Worm (Caenorhabditis elegans): ENCODE measurements around the gene snfc-5.

The snfc-5 gene

DNA sequence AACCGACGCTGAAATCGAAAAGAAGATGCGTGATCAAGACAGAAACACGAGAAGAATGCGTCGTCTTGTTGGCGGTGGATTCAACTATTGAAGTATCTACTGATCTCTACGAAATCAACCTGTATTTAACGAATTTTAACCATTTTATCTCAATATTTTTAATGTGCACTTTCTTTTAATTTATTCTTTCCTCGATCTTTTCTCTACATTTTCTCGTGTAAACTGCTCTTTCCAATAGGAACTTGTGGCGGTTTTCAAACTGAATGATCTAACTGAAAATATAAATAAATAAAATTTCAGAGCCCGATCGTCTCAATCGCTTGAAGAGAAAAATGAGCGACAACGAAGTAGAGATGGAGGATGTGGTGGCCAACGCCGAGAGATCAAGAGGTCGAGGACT, 1.4 kb downstream of the snfc-5 start, which contains the start of gene rnp-4:
Gene rnp-4 (plus strand): TSS at position 301 of the 400 bp plus-strand sequence.
- TF ChIP-seq mls-2 (tag; optimal IDR thresholded peaks at IDR 0.05) (no peak), lsy-2 (tag; optimal IDR thresholded peaks at IDR 0.05) (no peak), nhr-12 (tag; optimal IDR thresholded peaks at IDR 0.05) (no peak), nhr-237 (tag; optimal IDR thresholded peaks at IDR 0.05) (no peak), mab-5 (tag; optimal IDR thresholded peaks at IDR 0.05) (no peak), sem-2 (GFP tag; optimal IDR thresholded peaks at IDR 0.05) (no peak)

DNA sequence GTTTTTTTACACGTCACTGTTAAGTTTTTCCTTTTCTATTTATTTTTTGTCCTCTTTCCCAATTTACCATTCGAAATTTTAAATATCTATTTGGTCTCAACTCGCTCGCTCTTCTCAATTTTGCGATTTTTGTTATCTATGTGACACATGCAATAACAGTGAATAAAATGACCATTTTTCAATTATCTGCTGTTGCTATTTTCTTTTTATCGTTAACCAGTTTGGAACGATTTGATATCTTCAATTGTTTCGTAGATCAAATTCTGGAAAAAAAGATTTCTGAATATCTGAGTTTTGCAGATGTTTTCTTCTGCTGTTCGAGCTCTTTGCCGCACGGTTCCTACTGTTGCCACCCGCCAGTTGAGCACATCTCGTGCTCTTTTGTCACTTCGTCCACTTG, 2.6 kb downstream of the snfc-5 start, which contains the start of gene prdx-3:
Gene prdx-3 (plus strand): TSS at position 301 of the 400 bp plus-strand sequence.
- TF ChIP-seq nhr-2 (tag; optimal IDR thresholded peaks at IDR 0.05) = no peak
- TF ChIP-seq elt-1 (tag; optimal IDR thresholded peaks at IDR 0.05; ENCODE audit: borderline replicate concordance, insufficient read depth) = no peak
- no peak for TF ChIP-seq drap-1 (GFP tag; optimal IDR thresholded peaks at IDR 0.05)
- no peak for TF ChIP-seq mep-1 (tag; optimal IDR thresholded peaks at IDR 0.05)
- TF ChIP-seq nhr-237 (tag; optimal IDR thresholded peaks at IDR 0.05) = no peak
- TF ChIP-seq mab-5 (tag; optimal IDR thresholded peaks at IDR 0.05) = no peak
- no peak for TF ChIP-seq ces-1 (GFP tag; optimal IDR thresholded peaks at IDR 0.05)
- no peak for TF ChIP-seq unc-39 (tag; optimal IDR thresholded peaks at IDR 0.05)
- TF ChIP-seq pha-4 (tag; optimal IDR thresholded peaks at IDR 0.05) = no peak

DNA sequence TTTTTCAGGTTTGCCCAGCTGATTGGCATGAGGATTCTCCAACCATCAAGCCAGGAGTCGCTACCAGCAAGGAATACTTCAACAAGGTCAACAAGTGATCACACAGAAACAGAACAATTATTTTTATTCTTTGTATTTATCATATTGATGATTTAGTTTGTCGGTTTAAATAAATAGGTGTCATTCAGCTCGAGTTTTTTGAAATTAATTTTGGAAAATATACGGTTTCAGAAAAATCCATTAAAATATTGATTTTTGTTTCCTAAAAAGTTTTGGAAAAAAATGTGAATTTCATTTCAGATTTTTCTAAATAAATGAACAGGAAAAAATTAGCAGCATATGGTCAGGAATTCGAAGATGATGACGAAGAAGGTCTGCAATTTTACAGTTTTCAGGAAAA, 3.7 kb downstream of the snfc-5 start, which contains the start of gene gpch-1:
Gene gpch-1 (plus strand): TSS at position 301 of the 400 bp plus-strand sequence.
- TF ChIP-seq unc-120 (tag; optimal IDR thresholded peaks at IDR 0.05; ENCODE audit: poor library complexity, severe bottlenecking) (no peak), nhr-76 (tag; optimal IDR thresholded peaks at IDR 0.05) (no peak), nhr-2 (tag; optimal IDR thresholded peaks at IDR 0.05) (no peak), blmp-1 (tag; optimal IDR thresholded peaks at IDR 0.05) (no peak), mep-1 (tag; optimal IDR thresholded peaks at IDR 0.05) (no peak), snpc-4 (tag; optimal IDR thresholded peaks at IDR 0.05) (no peak), cnd-1 (tag; optimal IDR thresholded peaks at IDR 0.05) (no peak)

DNA sequence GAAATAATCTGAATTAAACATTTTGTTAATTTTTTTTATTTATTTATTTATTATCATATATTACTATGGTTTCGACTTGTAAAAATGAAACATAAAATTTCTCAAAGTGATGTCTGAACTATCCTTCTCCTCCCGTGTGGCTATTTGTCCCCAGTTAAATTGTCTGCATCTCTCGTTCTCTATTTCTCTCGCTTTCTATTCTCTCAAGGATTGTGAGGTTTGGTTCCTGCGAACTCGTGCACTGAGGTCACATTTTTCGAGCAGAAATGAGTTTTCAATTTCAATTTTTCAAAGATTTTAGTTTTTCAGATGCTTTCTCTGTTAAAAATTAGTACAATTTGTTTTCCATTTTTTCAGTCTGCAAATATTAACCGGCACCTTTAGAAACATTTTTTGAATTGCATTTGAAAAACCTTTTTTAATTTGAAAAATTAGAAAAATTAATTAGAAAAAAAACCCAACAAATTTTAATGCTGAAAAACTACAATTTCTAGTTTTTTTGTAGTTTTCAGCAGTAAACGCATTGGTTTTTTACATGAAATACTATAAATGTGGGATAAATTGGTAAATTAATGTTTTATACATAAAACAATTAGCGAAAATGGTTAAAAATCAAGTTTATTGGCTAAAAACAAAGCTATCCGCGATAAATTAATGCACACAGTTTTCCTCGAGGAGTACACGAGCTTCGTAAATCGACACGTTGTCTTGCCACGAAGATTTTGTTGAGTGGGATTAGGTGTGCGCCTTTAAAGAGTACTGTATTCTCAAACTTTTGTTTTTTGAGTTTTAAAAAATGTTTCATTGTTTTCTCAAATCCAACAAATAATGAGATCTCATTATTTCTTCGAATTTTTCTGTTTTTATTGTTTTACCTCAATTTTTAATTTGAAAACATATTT, 7.8 kb downstream of the snfc-5 start:
- peak; percentile 8 for TF ChIP-seq ces-1 (GFP tag; optimal IDR thresholded peaks at IDR 0.05)
- no peak for TF ChIP-seq nhr-76 (tag; optimal IDR thresholded peaks at IDR 0.05)

DNA sequence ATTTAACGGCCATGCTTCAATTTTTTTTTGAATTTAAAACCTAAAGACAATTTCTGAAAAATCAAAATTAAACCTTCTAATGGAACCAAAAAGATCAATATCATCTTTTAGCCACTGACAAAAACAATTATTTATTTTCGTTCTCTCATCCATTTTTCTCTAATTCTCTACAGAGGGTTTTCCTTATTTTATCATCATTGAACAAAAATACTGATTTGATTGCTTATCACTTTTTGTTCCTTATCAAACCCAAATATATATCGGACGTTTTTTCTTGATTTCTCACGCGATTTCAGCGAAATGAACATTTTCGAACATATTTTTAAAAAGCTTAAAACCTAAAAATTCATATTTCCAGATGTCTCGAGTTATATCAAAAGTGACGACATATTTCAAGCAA, 8.5 kb downstream of the snfc-5 start, which contains the start of gene mpc-1:
Gene mpc-1 (plus strand): TSS at position 359 of the 400 bp plus-strand sequence.
- no peak for TF ChIP-seq unc-120 (tag; optimal IDR thresholded peaks at IDR 0.05; ENCODE audit: poor library complexity, severe bottlenecking)
- TF ChIP-seq sem-2 (GFP tag; optimal IDR thresholded peaks at IDR 0.05) = no peak
- no peak for TF ChIP-seq ceh-83 (GFP tag; optimal IDR thresholded peaks at IDR 0.05)
- no peak for TF ChIP-seq tbx-8 (GFP tag; optimal IDR thresholded peaks at IDR 0.05)
- TF ChIP-seq lin-13 (tag; optimal IDR thresholded peaks at IDR 0.05) = no peak
- no peak for TF ChIP-seq ham-2 (GFP tag; optimal IDR thresholded peaks at IDR 0.05)
- TF ChIP-seq nhr-237 (tag; optimal IDR thresholded peaks at IDR 0.05) = no peak
- TF ChIP-seq blmp-1 (tag; optimal IDR thresholded peaks at IDR 0.05) = no peak
- no peak for TF ChIP-seq M03D4.4 (tag; optimal IDR thresholded peaks at IDR 0.05)
- no peak for TF ChIP-seq nhr-12 (tag; optimal IDR thresholded peaks at IDR 0.05)
- TF ChIP-seq cnd-1 (tag; optimal IDR thresholded peaks at IDR 0.05) = no peak
- TF ChIP-seq nhr-2 (tag; optimal IDR thresholded peaks at IDR 0.05) = no peak
- no peak for TF ChIP-seq mab-5 (tag; optimal IDR thresholded peaks at IDR 0.05)
- no peak for TF ChIP-seq pha-4 (tag; optimal IDR thresholded peaks at IDR 0.05)
- TF ChIP-seq zip-8 (tag; optimal IDR thresholded peaks at IDR 0.05) = no peak
- TF ChIP-seq snpc-4 (tag; optimal IDR thresholded peaks at IDR 0.05) = no peak
- no peak for TF ChIP-seq mep-1 (tag; optimal IDR thresholded peaks at IDR 0.05)
- TF ChIP-seq hlh-1 (tag; optimal IDR thresholded peaks at IDR 0.05) = no peak
- TF ChIP-seq elt-1 (tag; optimal IDR thresholded peaks at IDR 0.05; ENCODE audit: borderline replicate concordance, insufficient read depth) = no peak
- no peak for TF ChIP-seq ceh-39 (tag; optimal IDR thresholded peaks at IDR 0.05)

DNA sequence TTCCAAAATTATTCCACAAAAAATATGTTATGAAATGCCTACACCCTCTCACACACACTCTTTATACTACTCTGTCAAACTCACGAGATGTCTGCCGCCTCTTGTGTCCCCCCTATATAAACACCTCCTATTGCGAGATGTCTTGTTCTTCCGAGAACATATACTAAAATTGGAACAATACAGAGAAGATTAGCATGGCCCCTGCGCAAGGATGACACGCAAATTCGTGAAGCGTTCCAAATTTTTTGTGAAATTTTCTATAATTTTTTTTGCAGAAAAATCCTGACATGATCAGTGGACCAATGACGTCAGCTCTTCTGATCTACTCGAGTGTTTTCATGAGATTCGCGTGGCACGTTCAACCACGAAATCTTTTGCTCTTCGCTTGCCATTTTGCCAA, 9.5 kb downstream of the snfc-5 start:
- TF ChIP-seq ham-2 (GFP tag; optimal IDR thresholded peaks at IDR 0.05) (peak; percentile 7), drap-1 (GFP tag; optimal IDR thresholded peaks at IDR 0.05) (peak; percentile 64), bed-3 (GFP tag; optimal IDR thresholded peaks at IDR 0.05) (peak; percentile 30), unc-120 (tag; optimal IDR thresholded peaks at IDR 0.05; ENCODE audit: poor library complexity, severe bottlenecking) (peak; percentile 7), M03D4.4 (tag; optimal IDR thresholded peaks at IDR 0.05) (peak; percentile 46), ces-1 (GFP tag; optimal IDR thresholded peaks at IDR 0.05) (peak; percentile 12), mls-2 (tag; optimal IDR thresholded peaks at IDR 0.05) (peak; percentile 20), sem-2 (GFP tag; optimal IDR thresholded peaks at IDR 0.05) (peak; percentile 54), cnd-1 (tag; optimal IDR thresholded peaks at IDR 0.05) (peak; percentile 62), sptf-1 (tag; optimal IDR thresholded peaks at IDR 0.05) (peak; percentile 61), lsy-2 (tag; optimal IDR thresholded peaks at IDR 0.05) (peak; percentile 18)

Measured in whole organism, mixed stage, embryonic.